Fruit fly (Drosophila melanogaster): ENCODE data around the gene Tmf.
A peak's percentile ranks its signal among the peaks of the same experiment; 100 is the strongest.

Gene Tmf

dm6 chrX:6856332-6856995 lies 12.3 kb downstream of the Tmf start (continued):
- peak; percentile 71 for TF ChIP-seq ranshi (GFP tag; IDR thresholded peaks at IDR 0.05)
- TF ChIP-seq Usf (GFP tag; optimal IDR thresholded peaks at IDR 0.05), result no peak
- TF ChIP-seq Oli (tag; optimal IDR thresholded peaks at IDR 0.05), result peak; percentile 80
- no peak for TF ChIP-seq Trl (optimal IDR thresholded peaks at IDR 0.05)
- TF ChIP-seq Trl (GFP tag; optimal IDR thresholded peaks at IDR 0.05), result no peak
- TF ChIP-seq CG4360 (GFP tag; IDR thresholded peaks at IDR 0.05), result no peak; the same call in 1 of the 2 replicates
- peak; percentile 15 for TF ChIP-seq CG16815 (GFP tag; optimal IDR thresholded peaks at IDR 0.05)
- TF ChIP-seq CG30020 (tag; optimal IDR thresholded peaks at IDR 0.05), result peak; percentile 4
- no peak for TF ChIP-seq CG12744 (GFP tag; optimal IDR thresholded peaks at IDR 0.05)
- TF ChIP-seq BEAF-32 (GFP tag; optimal IDR thresholded peaks at IDR 0.05), result no peak
- peak; percentile 68 for TF ChIP-seq Xbp1 (GFP tag; optimal IDR thresholded peaks at IDR 0.05)
- peak; percentile 45 for TF ChIP-seq Nf-YB (GFP tag; optimal IDR thresholded peaks at IDR 0.05)
- no peak for TF ChIP-seq HLH4C (GFP tag; IDR thresholded peaks at IDR 0.05; ENCODE audit: partially characterized antibody)
- peak; percentile 66; the same call in 1 of the 2 replicates for TF ChIP-seq Awh (GFP tag; IDR thresholded peaks at IDR 0.05)
- TF ChIP-seq CG16779 (GFP tag; IDR thresholded peaks at IDR 0.05), result no peak
- TF ChIP-seq sob (GFP tag; IDR thresholded peaks at IDR 0.05), result peak; percentile 82
- TF ChIP-seq Nf-YA (GFP tag; IDR thresholded peaks at IDR 0.05), result peak; percentile 60
- no peak for TF ChIP-seq pzg (GFP tag; optimal IDR thresholded peaks at IDR 0.05)
- TF ChIP-seq nau (GFP tag; optimal IDR thresholded peaks at IDR 0.05), result peak; percentile 3
- peak; percentile 66 for TF ChIP-seq CG10979 (tag; optimal IDR thresholded peaks at IDR 0.05)
- peak; percentile 71 for TF ChIP-seq CG31441 (GFP tag; IDR thresholded peaks at IDR 0.05)
- no peak for TF ChIP-seq sens-2 (GFP tag; IDR thresholded peaks at IDR 0.05)
- TF ChIP-seq B-H2 (GFP tag; optimal IDR thresholded peaks at IDR 0.05), result no peak
- no peak for TF ChIP-seq ab (GFP tag; optimal IDR thresholded peaks at IDR 0.05)
- 0 out of 2 replicates have a peak, but pooled peaks have one; percentile 44 for TF ChIP-seq CG11696 (GFP tag; IDR thresholded peaks at IDR 0.05)
- TF ChIP-seq prd (optimal IDR thresholded peaks at IDR 0.05), result no peak
- peak; percentile 73 for TF ChIP-seq prd (GFP tag; IDR thresholded peaks at IDR 0.05)
- peak; percentile 38 for TF ChIP-seq CG12299 (tag; optimal IDR thresholded peaks at IDR 0.05)
- peak; percentile 26; the same call in 1 of the 2 replicates for TF ChIP-seq dimm (GFP tag; IDR thresholded peaks at IDR 0.05)
- TF ChIP-seq sisA (GFP tag; IDR thresholded peaks at IDR 0.05), result peak; percentile 67
- TF ChIP-seq Ravus (GFP tag; IDR thresholded peaks at IDR 0.05), result peak; percentile 33
- no peak for TF ChIP-seq CG33213 (GFP tag; optimal IDR thresholded peaks at IDR 0.05)
- peak; percentile 63 for TF ChIP-seq CG10366 (GFP tag; IDR thresholded peaks at IDR 0.05)
- no peak for TF ChIP-seq zfh2 (GFP tag; optimal IDR thresholded peaks at IDR 0.05)
- peak; percentile 82 for TF ChIP-seq lab (GFP tag; optimal IDR thresholded peaks at IDR 0.05)
- peak; percentile 47; the same call in 1 of the 2 replicates for TF ChIP-seq CG11085 (GFP tag; IDR thresholded peaks at IDR 0.05)
- peak; percentile 77 for TF ChIP-seq phol (tag; optimal IDR thresholded peaks at IDR 0.05)
- TF ChIP-seq CG14441 (GFP tag; IDR thresholded peaks at IDR 0.05), result peak; percentile 75
- no peak for TF ChIP-seq kay (GFP tag; optimal IDR thresholded peaks at IDR 0.05)
- TF ChIP-seq CG2678 (tag; optimal IDR thresholded peaks at IDR 0.05), result peak; percentile 85
- no peak for TF ChIP-seq ac (GFP tag; optimal IDR thresholded peaks at IDR 0.05)
- TF ChIP-seq CG18764 (GFP tag; optimal IDR thresholded peaks at IDR 0.05), result no peak
- TF ChIP-seq CG12219 (GFP tag; optimal IDR thresholded peaks at IDR 0.05), result peak; percentile 47
- peak; percentile 75 for TF ChIP-seq CG13424 (tag; optimal IDR thresholded peaks at IDR 0.05)
- TF ChIP-seq CG34224 (GFP tag; IDR thresholded peaks at IDR 0.05; ENCODE audit: partially characterized antibody), result no peak
- no peak for TF ChIP-seq aop (GFP tag; IDR thresholded peaks at IDR 0.05)
- TF ChIP-seq CG4820 (GFP tag; optimal IDR thresholded peaks at IDR 0.05), result peak; percentile 30
- TF ChIP-seq CG2875 (GFP tag; optimal IDR thresholded peaks at IDR 0.05), result peak; percentile 32
- TF ChIP-seq ssp (GFP tag; IDR thresholded peaks at IDR 0.05), result peak; percentile 60; the same call in 1 of the 2 replicates
- TF ChIP-seq pros (GFP tag; optimal IDR thresholded peaks at IDR 0.05), result no peak

Data from whole organism, embryonic.